Fruit fly (Drosophila melanogaster) whole organism: ENCODE measurements around the gene Cpsf5.
A peak's percentile ranks its signal among the peaks of the same experiment; 100 is the strongest.

Source experiments
- CG8478 ChIP-seq: fragments of >200 bp; optimal IDR thresholded peaks from 2 replicates; lab custom pipeline; 2018; ENCODE audit warnings: inconsistent platforms
- Dll ChIP-seq: fragments of >200 bp; optimal IDR thresholded peaks from 2 replicates; lab custom pipeline; 2017
- EcR ChIP-seq, 2 experiments: fragments of >200 bp; optimal IDR thresholded peaks; 2 replicates each; lab custom pipeline; 2017; ENCODE audit warnings: missing biosample characterization in 2 of 2, missing genetic modification characterization in 2 of 2, missing genetic modification reagents in 2 of 2
- pan ChIP-seq: fragments of >200 bp; optimal IDR thresholded peaks from 2 replicates; lab custom pipeline; 2017
- psq ChIP-seq: fragments of >200 bp; optimal IDR thresholded peaks from 2 replicates; lab custom pipeline; 2017
- usp ChIP-seq: fragments of >200 bp; optimal IDR thresholded peaks from 2 replicates; lab custom pipeline; 2017; ENCODE audit warnings: missing biosample characterization, missing genetic modification characterization, mixed read lengths

Gene Cpsf5

DNA sequence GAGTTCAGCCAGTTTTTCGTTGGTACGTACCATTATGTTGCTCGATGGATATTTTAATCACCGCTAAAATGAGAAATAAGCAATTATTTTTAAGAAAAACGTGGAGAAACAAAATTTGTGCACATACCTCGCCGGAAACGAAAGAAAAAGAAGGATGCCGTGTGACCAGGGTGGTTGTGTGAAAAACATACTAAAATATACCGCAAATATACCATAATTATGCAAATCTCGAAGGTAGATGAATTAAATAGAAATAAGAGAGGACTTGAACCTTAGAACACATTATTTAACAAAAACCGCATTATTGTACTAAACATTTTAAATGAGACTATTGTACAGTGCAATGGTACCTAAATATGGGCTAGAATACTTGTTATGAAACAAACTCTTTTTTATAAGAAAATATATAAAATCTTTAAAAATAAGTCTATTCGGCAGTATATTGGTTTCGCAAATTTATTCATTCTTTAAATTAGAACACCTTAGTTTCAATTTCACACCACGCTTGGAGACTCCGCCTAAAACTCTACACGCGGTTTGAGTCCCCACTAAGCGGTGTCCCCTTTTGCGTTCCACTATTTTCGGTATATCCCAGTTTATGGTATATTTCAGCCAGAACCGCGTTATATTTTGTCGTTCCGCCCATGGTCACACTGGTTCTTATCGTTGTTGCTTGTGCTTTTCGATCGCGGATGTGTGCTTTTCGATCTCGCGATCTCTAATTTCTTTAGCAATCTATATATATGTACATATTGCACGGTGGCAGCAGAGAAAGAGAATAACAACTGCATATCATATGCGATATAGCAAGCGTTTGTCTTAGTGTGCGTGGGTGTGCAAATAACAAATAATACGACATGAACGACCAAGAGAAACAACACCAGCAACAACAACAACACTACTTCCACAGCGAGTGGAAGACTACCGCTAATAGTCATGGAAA lies 19.1 kb downstream of the Cpsf5 start, which contains the start of the genes RpS17 and MTF-1:
Gene RpS17 (minus strand): TSS at position 157 of the 943 bp plus-strand sequence.
Gene MTF-1 (plus strand): TSS at position 648 of the 943 bp plus-strand sequence.
- TF ChIP-seq pan (lab: Kevin White, UChicago) (no peak), EcR (GFP tag; optimal IDR thresholded peaks at IDR 0.05; lab: Kevin White, UChicago) (no peak), CG8478 (lab: Kevin White, UChicago) (no peak), usp (GFP tag; lab: Kevin White, UChicago) (no peak), psq (lab: Kevin White, UChicago) (no peak), Dll (lab: Kevin White, UChicago) (no peak)

DNA sequence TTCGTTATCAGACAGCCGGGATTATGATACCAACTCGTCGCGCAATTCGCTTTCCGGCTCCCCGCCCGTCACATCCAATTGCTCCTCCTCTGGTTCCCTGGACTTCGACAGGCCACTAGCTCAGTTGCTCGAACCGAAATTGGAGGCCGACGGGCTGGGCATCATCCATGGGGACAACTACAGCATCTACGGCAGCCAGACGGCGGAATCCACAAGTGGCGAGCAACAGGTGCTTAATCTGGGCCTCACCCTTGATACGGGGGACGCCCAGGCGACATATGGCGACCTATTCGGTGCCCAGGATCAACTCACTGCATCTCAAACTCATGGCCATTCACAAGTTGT lies 19.7 kb downstream of the Cpsf5 start:
- TF ChIP-seq EcR (GFP tag; optimal IDR thresholded peaks at IDR 0.05; lab: Kevin White, UChicago): no peak
- TF ChIP-seq psq (lab: Kevin White, UChicago): no peak
- no peak for TF ChIP-seq pan (lab: Kevin White, UChicago)
- no peak for TF ChIP-seq usp (GFP tag; lab: Kevin White, UChicago)
- no peak for TF ChIP-seq Dll (lab: Kevin White, UChicago)
- no peak for TF ChIP-seq CG8478 (lab: Kevin White, UChicago)

DNA sequence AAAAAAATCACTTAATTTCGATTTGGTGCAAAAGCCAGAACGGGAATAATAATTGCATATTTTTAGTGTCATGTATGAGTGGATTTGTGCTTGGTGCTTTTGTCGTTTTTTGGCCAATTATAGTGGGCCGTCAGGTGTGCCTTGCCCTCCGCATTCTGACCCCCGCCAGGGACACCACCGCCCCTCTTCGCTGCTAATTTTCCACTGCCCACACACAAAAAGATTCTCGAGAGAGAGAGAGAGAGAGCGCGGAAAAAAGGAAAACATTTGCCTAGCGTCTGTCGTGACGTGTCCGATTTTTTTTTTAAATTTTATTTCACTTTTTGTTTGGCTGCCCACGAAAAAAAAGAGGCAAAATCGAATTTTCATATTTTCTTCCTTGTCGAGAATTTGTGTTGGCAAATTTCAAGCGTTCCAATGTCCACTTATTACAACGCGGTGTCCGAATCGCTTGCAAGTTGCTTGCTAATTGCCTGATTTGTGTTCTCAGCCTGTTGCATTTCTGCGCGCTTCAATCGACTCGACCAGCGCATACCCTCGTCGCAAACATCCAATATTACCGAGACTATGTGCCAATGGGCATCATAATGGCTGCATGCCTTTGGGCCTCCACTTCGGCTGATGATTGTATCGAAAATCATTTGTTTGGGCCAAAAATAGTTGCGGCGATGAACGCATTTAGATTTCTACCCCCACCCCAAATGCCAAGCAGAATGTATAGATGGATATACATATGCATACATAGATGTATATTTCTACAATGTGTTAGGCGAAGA lies 21.2 kb downstream of the Cpsf5 start:
- no peak for TF ChIP-seq CG8478 (lab: Kevin White, UChicago)
- TF ChIP-seq EcR (GFP tag; optimal IDR thresholded peaks at IDR 0.05; lab: Kevin White, UChicago): no peak
- TF ChIP-seq Dll (lab: Kevin White, UChicago): no peak
- peak; percentile 4 for TF ChIP-seq pan (lab: Kevin White, UChicago)

DNA sequence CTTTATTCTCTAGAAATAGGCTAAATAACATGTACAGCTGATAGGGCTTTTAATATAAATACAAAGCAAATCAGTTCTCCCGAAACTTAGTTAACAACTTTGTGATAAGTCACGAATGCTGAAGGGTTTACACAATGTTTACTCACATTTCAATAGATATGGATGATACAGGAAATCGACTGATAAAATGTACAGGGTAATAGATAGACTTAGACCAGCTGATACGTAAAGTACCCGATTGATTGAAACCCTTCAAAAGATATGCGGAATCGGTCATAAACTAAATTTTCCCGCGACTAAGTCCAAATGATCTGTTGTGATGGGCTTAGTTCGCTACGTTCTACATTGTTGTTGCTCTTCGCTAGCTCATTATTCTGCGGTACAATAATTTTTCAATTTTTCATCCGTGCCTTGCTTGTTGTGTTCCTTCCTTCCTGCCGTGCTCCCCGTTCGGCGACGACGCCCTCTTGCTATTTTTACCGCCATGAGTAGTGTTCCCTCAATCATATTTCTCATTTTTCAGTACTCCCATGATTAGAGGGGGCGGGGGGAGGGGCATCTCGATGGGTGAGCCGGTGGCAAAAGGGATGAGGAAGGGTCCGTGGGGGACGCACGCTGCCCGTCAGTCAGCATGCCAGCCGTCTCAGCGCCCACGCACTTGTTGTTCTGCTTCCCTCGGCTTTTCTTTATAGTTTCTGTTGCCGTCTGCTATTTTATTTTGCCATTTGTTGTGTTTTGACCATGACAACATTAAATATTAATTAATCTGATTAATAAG lies 22.2 kb downstream of the Cpsf5 start:
- TF ChIP-seq EcR (GFP tag; optimal IDR thresholded peaks at IDR 0.05; lab: Kevin White, UChicago): no peak
- no peak for TF ChIP-seq usp (GFP tag; lab: Kevin White, UChicago)
- no peak for TF ChIP-seq Dll (lab: Kevin White, UChicago)
- TF ChIP-seq CG8478 (lab: Kevin White, UChicago): no peak
- no peak for TF ChIP-seq psq (lab: Kevin White, UChicago)
- no peak for TF ChIP-seq pan (lab: Kevin White, UChicago)

DNA sequence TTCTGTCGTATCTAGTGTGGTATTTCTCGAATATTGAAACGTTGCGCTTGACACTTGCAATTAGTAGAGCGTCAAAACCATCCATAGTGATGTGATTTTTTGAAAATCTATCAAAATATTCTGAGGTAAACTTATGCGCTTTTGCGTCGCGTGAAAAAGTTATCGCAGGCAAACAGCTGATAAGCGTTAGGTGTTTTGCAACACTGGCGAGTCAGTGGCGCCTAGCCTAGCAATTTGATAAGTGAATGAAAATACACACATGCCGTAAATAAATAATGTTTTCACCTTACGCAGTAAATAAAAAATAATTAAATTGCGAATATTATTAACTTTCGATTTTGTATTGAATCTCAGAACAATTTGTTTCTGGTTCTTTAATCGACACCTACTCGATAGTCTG lies 24.5 kb downstream of the Cpsf5 start, which contains the start of gene CG42526:
Gene CG42526 (minus strand): TSS at position 85 of the 400 bp plus-strand sequence.
- no peak for TF ChIP-seq pan (lab: Kevin White, UChicago)

DNA sequence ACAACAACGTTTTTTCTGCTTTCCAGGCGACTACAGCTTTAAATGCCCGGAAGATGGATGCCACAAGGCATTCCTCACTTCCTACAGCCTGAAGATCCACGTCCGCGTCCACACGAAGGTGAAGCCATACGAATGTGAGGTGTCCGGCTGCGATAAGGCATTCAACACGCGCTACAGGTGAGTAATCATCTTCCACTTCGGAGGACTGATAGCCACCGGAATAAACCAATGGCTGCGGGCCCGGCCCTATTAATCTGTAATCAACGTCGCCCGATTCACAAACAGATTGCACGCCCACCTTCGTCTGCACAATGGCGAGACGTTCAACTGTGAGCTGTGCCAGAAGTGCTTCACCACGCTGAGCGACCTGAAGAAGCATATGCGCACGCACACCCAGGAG lies 25.0 kb downstream of the Cpsf5 start:
- no peak for TF ChIP-seq Dll (lab: Kevin White, UChicago)
- no peak for TF ChIP-seq CG8478 (lab: Kevin White, UChicago)
- no peak for TF ChIP-seq pan (lab: Kevin White, UChicago)
- no peak for TF ChIP-seq usp (GFP tag; lab: Kevin White, UChicago)
- no peak for TF ChIP-seq EcR (GFP tag; optimal IDR thresholded peaks at IDR 0.05; lab: Kevin White, UChicago)
- no peak for TF ChIP-seq psq (lab: Kevin White, UChicago)

DNA sequence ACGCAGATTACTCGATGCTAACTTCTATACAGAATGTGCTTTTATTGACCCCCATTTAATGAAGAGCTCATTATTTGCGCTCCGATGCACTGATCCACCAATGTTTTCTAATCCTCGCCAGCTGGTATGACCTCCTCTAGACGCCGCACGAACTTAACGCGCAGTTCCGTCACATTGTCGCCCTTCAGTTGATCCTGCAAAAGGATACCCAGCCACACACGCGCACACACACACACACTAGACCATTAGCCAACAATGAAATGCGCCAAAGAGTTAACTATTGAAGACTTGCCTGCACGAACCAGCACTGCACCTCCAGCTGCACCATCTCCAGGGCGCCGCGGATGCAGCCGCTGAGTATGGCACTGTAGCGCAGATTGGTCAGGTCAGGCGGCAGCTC lies 28.0 kb downstream of the Cpsf5 start:
- TF ChIP-seq Dll (lab: Kevin White, UChicago) (no peak), CG8478 (lab: Kevin White, UChicago) (no peak), usp (GFP tag; lab: Kevin White, UChicago) (no peak), EcR (GFP tag; optimal IDR thresholded peaks at IDR 0.05; lab: Kevin White, UChicago) (no peak), psq (lab: Kevin White, UChicago) (no peak)

DNA sequence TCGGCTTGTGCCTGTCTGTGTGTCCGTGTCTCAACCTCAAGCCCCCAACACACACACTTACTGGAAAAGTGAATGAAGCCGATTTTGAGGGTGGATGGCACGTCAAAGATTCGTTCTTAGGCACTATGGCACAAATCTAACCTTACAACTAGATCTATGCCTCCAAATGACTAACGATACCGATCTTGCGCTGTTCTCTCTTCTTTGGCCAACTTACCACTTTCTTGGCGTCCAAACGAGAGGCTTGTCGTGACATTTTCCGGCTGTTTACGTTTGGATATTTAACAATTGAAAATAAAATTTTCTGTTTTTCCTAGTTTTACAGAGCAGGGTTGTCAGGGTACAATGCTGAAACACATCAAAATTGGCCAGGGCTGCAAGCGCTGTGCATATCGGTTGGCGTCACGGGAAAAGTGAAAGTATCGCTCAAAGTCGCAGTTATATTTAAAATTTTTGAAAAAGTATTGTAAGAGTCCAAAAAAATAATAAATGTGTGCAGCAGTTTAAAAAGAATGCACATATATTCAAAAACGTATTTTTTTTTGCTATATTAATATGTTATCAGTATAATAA lies 31.2 kb downstream of the Cpsf5 start, which contains the start of the genes Bet3 and Nf-YA:
Gene Bet3 (minus strand): TSS at position 361 of the 573 bp plus-strand sequence.
Gene Nf-YA (minus strand): TSS at position 361 of the 573 bp plus-strand sequence.
- TF ChIP-seq psq (lab: Kevin White, UChicago): no peak
- TF ChIP-seq CG8478 (lab: Kevin White, UChicago): no peak
- TF ChIP-seq pan (lab: Kevin White, UChicago): no peak
- no peak for TF ChIP-seq usp (GFP tag; lab: Kevin White, UChicago)
- no peak for TF ChIP-seq Dll (lab: Kevin White, UChicago)
- TF ChIP-seq EcR (GFP tag; optimal IDR thresholded peaks at IDR 0.05; lab: Kevin White, UChicago): no peak

DNA sequence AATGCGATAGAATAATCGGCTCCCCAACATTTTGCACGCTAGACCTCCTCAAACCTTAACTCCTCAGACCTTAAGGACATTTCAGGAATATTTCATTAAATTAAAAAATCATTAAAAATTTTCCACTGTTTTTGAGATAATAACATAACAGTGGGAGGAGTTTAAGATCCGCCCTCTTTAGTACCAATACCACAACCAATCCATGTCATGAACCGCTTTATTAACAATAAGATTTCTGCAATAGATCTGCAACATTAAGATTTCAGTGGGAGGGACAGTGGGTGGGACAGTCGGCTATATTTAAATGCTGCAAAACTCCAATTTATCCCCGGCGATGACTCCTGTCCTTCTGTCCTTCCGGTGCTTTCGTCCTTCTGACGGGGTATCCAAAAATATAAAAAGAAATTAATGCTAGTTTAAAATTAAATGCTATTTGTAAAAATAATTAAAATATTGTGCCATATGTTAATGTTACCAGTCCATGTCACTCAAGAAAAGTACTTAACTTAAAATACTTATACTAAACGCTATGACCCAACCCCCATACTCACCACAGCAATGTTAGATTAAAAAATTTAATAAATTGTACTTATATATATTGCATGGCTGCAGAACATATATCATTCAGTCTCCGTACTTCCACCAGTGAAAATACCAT lies 31.9 kb downstream of the Cpsf5 start, which contains the start of gene Srg3:
Gene Srg3 (plus strand): TSS at position 608 of the 658 bp plus-strand sequence.
- TF ChIP-seq psq (lab: Kevin White, UChicago) (no peak), EcR (GFP tag; optimal IDR thresholded peaks at IDR 0.05; lab: Kevin White, UChicago) (no peak), pan (lab: Kevin White, UChicago) (no peak), usp (GFP tag; lab: Kevin White, UChicago) (no peak), CG8478 (lab: Kevin White, UChicago) (no peak)
